Fruit fly (Drosophila melanogaster) whole organism, embryonic: ENCODE data around the gene CG43059.

Experiments used
- Ada2b ChIP-seq: fragments of 200-800 bp; sonication (Bioruptor generic); IDR thresholded peaks from 2 replicates; pipeline ENCODE4 v1.3.6; 2022; ENCODE audit warnings: missing biosample characterization, missing genetic modification characterization
- Adf1 ChIP-seq: fragments of 200-800 bp; sonication (Bioruptor generic); IDR thresholded peaks from 2 replicates; pipeline ENCODE4 v1.3.6; 2022; ENCODE audit warnings: missing biosample characterization, missing genetic modification characterization
- CG11696 ChIP-seq: fragments of 200-800 bp; sonication (Bioruptor generic); IDR thresholded peaks from 2 replicates; pipeline ENCODE4 v1.3.6; 2022; ENCODE audit warnings: missing biosample characterization, missing genetic modification characterization
- CG12299 ChIP-seq: fragments of 200-800 bp; sonication (Bioruptor generic); optimal IDR thresholded peaks from 2 replicates; lab custom pipeline; 2018; ENCODE audit warnings: missing biosample characterization, mild to moderate bottlenecking, missing genetic modification characterization
- CG12391 ChIP-seq: fragments of 200-800 bp; sonication (Bioruptor generic); optimal IDR thresholded peaks from 3 replicates; lab custom pipeline; 2018; ENCODE audit warnings: missing biosample characterization, mild to moderate bottlenecking, missing genetic modification characterization, moderate library complexity
- CG13424 ChIP-seq: fragments of 200-800 bp; sonication (Bioruptor generic); optimal IDR thresholded peaks from 2 replicates; lab custom pipeline; 2019; ENCODE audit warnings: missing biosample characterization, mild to moderate bottlenecking, missing genetic modification characterization, moderate library complexity
- CG15601 ChIP-seq: fragments of 200-800 bp; sonication (Bioruptor generic); optimal IDR thresholded peaks from 3 replicates; lab custom pipeline; 2019; ENCODE audit warnings: missing biosample characterization, mild to moderate bottlenecking, missing genetic modification characterization, moderate library complexity
- CG1603 ChIP-seq: fragments of 200-800 bp; sonication (Bioruptor generic); optimal IDR thresholded peaks from 2 replicates; lab custom pipeline; 2019; ENCODE audit warnings: missing biosample characterization, mild to moderate bottlenecking, missing genetic modification characterization, moderate library complexity
- CG18476 ChIP-seq: fragments of 200-800 bp; sonication (Bioruptor generic); optimal IDR thresholded peaks from 2 replicates; lab custom pipeline; 2016; ENCODE audit warnings: missing biosample characterization, mild to moderate bottlenecking, missing genetic modification characterization
- CG31365 ChIP-seq: fragments of 200-800 bp; sonication (Bioruptor generic); optimal IDR thresholded peaks from 2 replicates; lab custom pipeline; 2018; ENCODE audit warnings: missing biosample characterization, mild to moderate bottlenecking, missing genetic modification characterization
- CG3726 ChIP-seq: fragments of 200-800 bp; sonication (Bioruptor generic); IDR thresholded peaks from 3 replicates; pipeline ENCODE4, ENCODE4 v1.3.6; 2022; ENCODE audit warnings: missing biosample characterization, missing genetic modification characterization
- CG4854 ChIP-seq: fragments of 200-800 bp; sonication (Bioruptor generic); optimal IDR thresholded peaks from 2 replicates; lab custom pipeline; 2016; ENCODE audit warnings: missing biosample characterization, missing genetic modification characterization, inconsistent platforms
- CG7839 ChIP-seq: fragments of 200-800 bp; sonication (Bioruptor generic); optimal IDR thresholded peaks from 3 replicates; lab custom pipeline; 2018; ENCODE audit warnings: missing biosample characterization, mild to moderate bottlenecking, missing genetic modification characterization, moderate library complexity
- CG7963 ChIP-seq: fragments of 200-800 bp; sonication (Bioruptor generic); IDR thresholded peaks from 3 replicates; pipeline ENCODE4 v1.3.6; 2022; ENCODE audit warnings: missing biosample characterization, missing genetic modification characterization; ENCODE audit not compliant: partially characterized antibody
- CG8281 ChIP-seq: fragments of 200-800 bp; sonication (Bioruptor generic); optimal IDR thresholded peaks from 2 replicates; lab custom pipeline; 2018; ENCODE audit warnings: missing biosample characterization, mild to moderate bottlenecking, missing genetic modification characterization, moderate library complexity
- CG9932 ChIP-seq: fragments of 200-800 bp; sonication (Bioruptor generic); IDR thresholded peaks from 2 replicates; pipeline ENCODE4 v1.3.6; 2022; ENCODE audit warnings: missing biosample characterization, missing genetic modification characterization
- Dbx ChIP-seq: fragments of 200-800 bp; sonication (Bioruptor generic); IDR thresholded peaks from 3 replicates; pipeline ENCODE4 v1.3.6; 2022; ENCODE audit warnings: missing biosample characterization, missing genetic modification characterization
- Dek ChIP-seq: fragments of 200-800 bp; sonication (Bioruptor generic); optimal IDR thresholded peaks from 3 replicates; lab custom pipeline; 2019; ENCODE audit warnings: missing biosample characterization, mild to moderate bottlenecking, missing genetic modification characterization, moderate library complexity
- Dip2 ChIP-seq: fragments of 200-800 bp; sonication (Bioruptor generic); IDR thresholded peaks from 2 replicates; pipeline ENCODE4 v1.3.6; 2022; ENCODE audit warnings: missing biosample characterization, missing genetic modification characterization
- Dll ChIP-seq: fragments of 200-800 bp; sonication (Bioruptor generic); IDR thresholded peaks from 4 replicates; pipeline ENCODE4 v1.3.6; 2022; ENCODE audit warnings: missing biosample characterization, missing genetic modification characterization; ENCODE audit not compliant: partially characterized antibody
- Dref ChIP-seq: fragments of 200-800 bp; sonication (Bioruptor generic); IDR thresholded peaks from 2 replicates; pipeline ENCODE4 v1.3.6; 2022; ENCODE audit warnings: missing biosample characterization, missing genetic modification characterization
- Gug ChIP-seq: fragments of 200-800 bp; sonication (Bioruptor generic); IDR thresholded peaks from 4 replicates; pipeline ENCODE4 v1.3.6; 2022; ENCODE audit warnings: missing biosample characterization, missing genetic modification characterization
- HLH4C ChIP-seq: fragments of 200-800 bp; sonication (Bioruptor generic); IDR thresholded peaks from 3 replicates; pipeline ENCODE4 v1.3.6; 2022; ENCODE audit warnings: missing biosample characterization, missing genetic modification characterization; ENCODE audit not compliant: partially characterized antibody
- Max ChIP-seq: fragments of 200-800 bp; sonication (Bioruptor generic); optimal IDR thresholded peaks from 2 replicates; lab custom pipeline; 2016; ENCODE audit warnings: missing biosample characterization, mild to moderate bottlenecking, missing genetic modification characterization
- Myb ChIP-seq: fragments of 200-800 bp; sonication (Bioruptor generic); optimal IDR thresholded peaks from 2 replicates; lab custom pipeline; 2016; ENCODE audit warnings: missing biosample characterization, missing genetic modification characterization
- Scr ChIP-seq: fragments of 200-800 bp; sonication (Bioruptor generic); IDR thresholded peaks from 2 replicates; pipeline ENCODE4 v1.3.6; 2022; ENCODE audit warnings: missing biosample characterization, missing genetic modification characterization; ENCODE audit not compliant: partially characterized antibody
- Xrp1 ChIP-seq: fragments of 200-800 bp; sonication (Bioruptor generic); IDR thresholded peaks from 2 replicates; pipeline ENCODE4 v1.3.6; 2022; ENCODE audit warnings: missing biosample characterization, missing genetic modification characterization
- al ChIP-seq: fragments of 200-800 bp; sonication (Bioruptor generic); IDR thresholded peaks from 2 replicates; pipeline ENCODE4 v1.3.6; 2022; ENCODE audit warnings: missing biosample characterization, missing genetic modification characterization
- aop ChIP-seq: fragments of 200-800 bp; sonication (Bioruptor generic); IDR thresholded peaks from 2 replicates; pipeline ENCODE4 v1.3.6; 2022; ENCODE audit warnings: missing biosample characterization, missing genetic modification characterization
- ash1 ChIP-seq: fragments of 200-800 bp; sonication (Bioruptor generic); optimal IDR thresholded peaks from 2 replicates; lab custom pipeline; 2018; ENCODE audit warnings: missing biosample characterization, mild to moderate bottlenecking, missing genetic modification characterization
- bab2 ChIP-seq: fragments of 200-800 bp; sonication (Bioruptor generic); optimal IDR thresholded peaks from 2 replicates; lab custom pipeline; 2016; ENCODE audit warnings: missing biosample characterization, missing genetic modification characterization
- btn ChIP-seq: fragments of 200-800 bp; sonication (Bioruptor generic); optimal IDR thresholded peaks from 2 replicates; lab custom pipeline; 2016; ENCODE audit warnings: missing biosample characterization, missing genetic modification characterization
- cato ChIP-seq: fragments of 200-800 bp; sonication (Bioruptor generic); optimal IDR thresholded peaks from 2 replicates; lab custom pipeline; 2016; ENCODE audit warnings: missing biosample characterization, missing genetic modification characterization, borderline replicate concordance
- cg ChIP-seq: fragments of 200-800 bp; sonication (Bioruptor generic); optimal IDR thresholded peaks from 3 replicates; lab custom pipeline; 2019; ENCODE audit warnings: missing biosample characterization, mild to moderate bottlenecking, missing genetic modification characterization, moderate library complexity
- danr ChIP-seq: fragments of 200-800 bp; sonication (Bioruptor generic); IDR thresholded peaks from 2 replicates; pipeline ENCODE4 v1.3.6; 2022; ENCODE audit warnings: missing biosample characterization, missing genetic modification characterization
- dmrt99B ChIP-seq: fragments of 200-800 bp; sonication (Bioruptor generic); optimal IDR thresholded peaks from 2 replicates; lab custom pipeline; 2018; ENCODE audit warnings: missing biosample characterization, mild to moderate bottlenecking, missing genetic modification characterization, moderate library complexity
- fu2 ChIP-seq: fragments of 200-800 bp; sonication (Bioruptor generic); optimal IDR thresholded peaks from 2 replicates; lab custom pipeline; 2016; ENCODE audit warnings: missing biosample characterization, missing genetic modification characterization
- gem ChIP-seq: fragments of 200-800 bp; sonication (Bioruptor generic); optimal IDR thresholded peaks from 2 replicates; lab custom pipeline; 2019; ENCODE audit warnings: missing biosample characterization, mild to moderate bottlenecking, missing genetic modification characterization, moderate library complexity
- gro ChIP-seq: fragments of 200-800 bp; sonication (Bioruptor generic); optimal IDR thresholded peaks from 2 replicates; lab custom pipeline; 2016; ENCODE audit warnings: missing biosample characterization, missing genetic modification characterization
- gsb ChIP-seq: fragments of 200-800 bp; sonication (Bioruptor generic); IDR thresholded peaks from 2 replicates; pipeline ENCODE4 v1.3.6; 2022; ENCODE audit warnings: missing biosample characterization, missing genetic modification characterization
- jigr1 ChIP-seq: fragments of 200-800 bp; sonication (Bioruptor generic); IDR thresholded peaks from 3 replicates; pipeline ENCODE4 v1.3.6; 2022; ENCODE audit warnings: missing biosample characterization, missing genetic modification characterization
- jing ChIP-seq: fragments of 200-800 bp; sonication (Bioruptor generic); optimal IDR thresholded peaks from 2 replicates; lab custom pipeline; 2018; ENCODE audit warnings: missing biosample characterization, mild to moderate bottlenecking, missing genetic modification characterization
- knrl ChIP-seq: fragments of 200-800 bp; sonication (Bioruptor generic); IDR thresholded peaks from 3 replicates; pipeline ENCODE4 v1.3.6; 2022; ENCODE audit warnings: missing biosample characterization, missing genetic modification characterization; ENCODE audit not compliant: partially characterized antibody
- lmd ChIP-seq: fragments of 200-800 bp; sonication (Bioruptor generic); IDR thresholded peaks from 2 replicates; pipeline ENCODE4 v1.3.6; 2022; ENCODE audit warnings: missing biosample characterization, missing genetic modification characterization
- prd ChIP-seq, 3 experiments: fragments of >200 bp in 2 of 3; fragments of 200-800 bp in 1 of 3; sonication (Bioruptor generic) in 1 of 3; optimal IDR thresholded peaks in 2 of 3; IDR thresholded peaks in 1 of 3; 2 replicates in 2 of 3; 3 replicates in 1 of 3; pipeline versions ENCODE4 v1.3.6 to Lab custom; 2017 to 2022; ENCODE audit warnings: missing biosample characterization in 1 of 3, missing genetic modification characterization in 1 of 3
- sima ChIP-seq: fragments of 200-800 bp; sonication (Bioruptor generic); optimal IDR thresholded peaks from 2 replicates; lab custom pipeline; 2016; ENCODE audit warnings: missing biosample characterization, missing genetic modification characterization
- unc-4 ChIP-seq: fragments of 200-800 bp; sonication (Bioruptor generic); IDR thresholded peaks from 2 replicates; pipeline ENCODE4 v1.3.6; 2022; ENCODE audit warnings: missing biosample characterization, missing genetic modification characterization; ENCODE audit not compliant: partially characterized antibody
- wor ChIP-seq: fragments of 200-800 bp; sonication (Bioruptor generic); IDR thresholded peaks from 2 replicates; pipeline ENCODE4 v1.3.6; 2022; ENCODE audit warnings: missing biosample characterization, missing genetic modification characterization

CG43059 gene

dm6 chr3L:8340264-8341095 is 21.7 kb upstream of the CG43059 start, which contains the start of the genes Prim1 and CG7083 (continued):
- TF ChIP-seq jigr1 (GFP tag; lab: Robert Waterston, UW) = no peak
- TF ChIP-seq Myb (GFP tag; lab: Kevin White, UChicago) = peak; percentile 55
- TF ChIP-seq gsb (GFP tag; lab: Robert Waterston, UW) = no peak
- TF ChIP-seq Dek (tag; lab: Kevin White, UChicago) = no peak
- peak; percentile 48 for TF ChIP-seq Scr (GFP tag; lab: Robert Waterston, UW)
- TF ChIP-seq knrl (GFP tag; lab: Robert Waterston, UW) = no peak
- TF ChIP-seq CG4854 (GFP tag; lab: Kevin White, UChicago) = peak; percentile 48
- TF ChIP-seq lmd (GFP tag; lab: Robert Waterston, UW) = no peak
- TF ChIP-seq CG8281 = no peak
- no peak for TF ChIP-seq Dref (GFP tag; lab: Robert Waterston, UW)
- TF ChIP-seq gro (GFP tag; lab: Kevin White, UChicago) = peak; percentile 69
- TF ChIP-seq Gug = peak; percentile 23; the same call in 1 of the 4 replicates
- TF ChIP-seq Dll (GFP tag; lab: Robert Waterston, UW) = 0 out of 4 replicates have a peak, but pooled peaks have one; percentile 49
- TF ChIP-seq gem (tag; lab: Kevin White, UChicago) = peak; percentile 71
- no peak for TF ChIP-seq danr (GFP tag; lab: Robert Waterston, UW)
- peak; percentile 74 for TF ChIP-seq CG12391 (tag; lab: Kevin White, UChicago)
- TF ChIP-seq wor (GFP tag; lab: Robert Waterston, UW) = no peak
- TF ChIP-seq CG3726 (GFP tag; lab: Robert Waterston, UW) = no peak
- no peak for TF ChIP-seq btn (GFP tag; lab: Kevin White, UChicago)
- no peak for TF ChIP-seq ash1
- no peak for TF ChIP-seq sima (GFP tag; lab: Kevin White, UChicago)
- no peak for TF ChIP-seq aop
- peak; percentile 61 for TF ChIP-seq CG13424 (tag; lab: Kevin White, UChicago)
- peak; percentile 34 for TF ChIP-seq CG15601 (tag; lab: Kevin White, UChicago)
- TF ChIP-seq CG7839 (tag; lab: Kevin White, UChicago) = peak; percentile 33
- TF ChIP-seq Max (GFP tag; lab: Kevin White, UChicago) = peak; percentile 72
- TF ChIP-seq HLH4C (GFP tag; lab: Robert Waterston, UW) = no peak
- no peak for TF ChIP-seq Adf1 (GFP tag; lab: Robert Waterston, UW)
- TF ChIP-seq CG18476 (GFP tag; lab: Kevin White, UChicago) = peak; percentile 27
- TF ChIP-seq CG12299 (tag; lab: Kevin White, UChicago) = peak; percentile 51
- TF ChIP-seq CG7963 (GFP tag; lab: Robert Waterston, UW) = no peak
- peak; percentile 48; the same call in 1 of the 2 replicates for TF ChIP-seq Ada2b
- 0 out of 2 replicates have a peak, but pooled peaks have one; percentile 35 for TF ChIP-seq al (GFP tag; lab: Robert Waterston, UW)
- TF ChIP-seq fu2 (GFP tag; lab: Kevin White, UChicago) = peak; percentile 32
- no peak for TF ChIP-seq cg (GFP tag; lab: Kevin White, UChicago)
- no peak for TF ChIP-seq dmrt99B
- TF ChIP-seq CG11696 (GFP tag; lab: Robert Waterston, UW) = no peak
- TF ChIP-seq Xrp1 (GFP tag; lab: Robert Waterston, UW) = peak; percentile 61
- TF ChIP-seq cato = no peak
- peak; percentile 61 for TF ChIP-seq bab2 (GFP tag; lab: Kevin White, UChicago)
- TF ChIP-seq Dip2 (GFP tag; lab: Robert Waterston, UW) = no peak
- TF ChIP-seq unc-4 (GFP tag; lab: Robert Waterston, UW) = peak; percentile 33; the same call in 1 of the 2 replicates
- no peak for TF ChIP-seq jing (GFP tag; lab: Kevin White, UChicago)
- peak; percentile 87 for TF ChIP-seq CG1603 (tag; lab: Kevin White, UChicago)
- no peak for TF ChIP-seq CG31365 (tag; lab: Kevin White, UChicago)
- TF ChIP-seq prd (optimal IDR thresholded peaks at IDR 0.05; lab: Kevin White, UChicago) = no peak
- peak; percentile 59 for TF ChIP-seq prd (GFP tag; IDR thresholded peaks at IDR 0.05; lab: Robert Waterston, UW)
- 0 out of 3 replicates have a peak, but pooled peaks have one; percentile 43 for TF ChIP-seq Dbx (GFP tag; lab: Robert Waterston, UW)
- peak; percentile 50; the same call in 1 of the 2 replicates for TF ChIP-seq CG9932
